Fruit fly (Drosophila melanogaster): ENCODE measurements around the gene Gs2.

Gene Gs2

dm6 chrX:11425956-11426598 is 3.4 kb downstream of the Gs2 start:
- TF ChIP-seq usp (GFP tag; optimal IDR thresholded peaks at IDR 0.05) (no peak), Dll (optimal IDR thresholded peaks at IDR 0.05) (no peak), pan (optimal IDR thresholded peaks at IDR 0.05) (no peak), CG8478 (optimal IDR thresholded peaks at IDR 0.05) (no peak), EcR (GFP tag; optimal IDR thresholded peaks at IDR 0.05) (no peak), psq (optimal IDR thresholded peaks at IDR 0.05) (no peak)

- TF ChIP-seq psq (optimal IDR thresholded peaks at IDR 0.05) (no peak), Dll (optimal IDR thresholded peaks at IDR 0.05) (no peak), usp (GFP tag; optimal IDR thresholded peaks at IDR 0.05) (no peak), EcR (GFP tag; optimal IDR thresholded peaks at IDR 0.05) (no peak), CG8478 (optimal IDR thresholded peaks at IDR 0.05) (no peak), pan (optimal IDR thresholded peaks at IDR 0.05) (no peak)
Observed at dm6 chrX:11427282-11427689, 4.7 kb downstream of the Gs2 start.

dm6 chrX:11430940-11431339 is 8.3 kb downstream of the Gs2 start:
- no peak for TF ChIP-seq psq (optimal IDR thresholded peaks at IDR 0.05)
- TF ChIP-seq usp (GFP tag; optimal IDR thresholded peaks at IDR 0.05): no peak
- TF ChIP-seq Dll (optimal IDR thresholded peaks at IDR 0.05): no peak
- no peak for TF ChIP-seq EcR (GFP tag; optimal IDR thresholded peaks at IDR 0.05)
- no peak for TF ChIP-seq CG8478 (optimal IDR thresholded peaks at IDR 0.05)
- TF ChIP-seq pan (optimal IDR thresholded peaks at IDR 0.05): no peak

dm6 chrX:11433930-11434329 is 11.3 kb downstream of the Gs2 start:
- TF ChIP-seq EcR (GFP tag; optimal IDR thresholded peaks at IDR 0.05) (peak in 1 of 2 experiments; percentile 29), pan (optimal IDR thresholded peaks at IDR 0.05) (no peak), CG8478 (optimal IDR thresholded peaks at IDR 0.05) (no peak), psq (optimal IDR thresholded peaks at IDR 0.05) (no peak), Dll (optimal IDR thresholded peaks at IDR 0.05) (no peak), usp (GFP tag; optimal IDR thresholded peaks at IDR 0.05) (no peak)

dm6 chrX:11439270-11439669 is 16.6 kb downstream of the Gs2 start:
- no peak for TF ChIP-seq psq (optimal IDR thresholded peaks at IDR 0.05)
- TF ChIP-seq usp (GFP tag; optimal IDR thresholded peaks at IDR 0.05): no peak
- TF ChIP-seq pan (optimal IDR thresholded peaks at IDR 0.05): no peak
- no peak for TF ChIP-seq CG8478 (optimal IDR thresholded peaks at IDR 0.05)
- TF ChIP-seq Dll (optimal IDR thresholded peaks at IDR 0.05): no peak
- no peak for TF ChIP-seq EcR (GFP tag; optimal IDR thresholded peaks at IDR 0.05)

- TF ChIP-seq psq (optimal IDR thresholded peaks at IDR 0.05): no peak
- no peak for TF ChIP-seq pan (optimal IDR thresholded peaks at IDR 0.05)
- TF ChIP-seq Dll (optimal IDR thresholded peaks at IDR 0.05): no peak
- no peak for TF ChIP-seq CG8478 (optimal IDR thresholded peaks at IDR 0.05)
- TF ChIP-seq EcR (GFP tag; optimal IDR thresholded peaks at IDR 0.05): no peak
- no peak for TF ChIP-seq usp (GFP tag; optimal IDR thresholded peaks at IDR 0.05)
Observed at dm6 chrX:11440944-11441343, 18.3 kb downstream of the Gs2 start.

dm6 chrX:11441829-11442634 is 19.4 kb downstream of the Gs2 start, which contains the start of gene Sk1:
Sk1 (plus strand) TSS chrX:11442539.
- TF ChIP-seq usp (GFP tag; optimal IDR thresholded peaks at IDR 0.05) (no peak), psq (optimal IDR thresholded peaks at IDR 0.05) (no peak), pan (optimal IDR thresholded peaks at IDR 0.05) (no peak), EcR (GFP tag; optimal IDR thresholded peaks at IDR 0.05) (no peak), CG8478 (optimal IDR thresholded peaks at IDR 0.05) (no peak), Dll (optimal IDR thresholded peaks at IDR 0.05) (no peak)

dm6 chrX:11446792-11447405 is 24.3 kb downstream of the Gs2 start:
- TF ChIP-seq Dll (optimal IDR thresholded peaks at IDR 0.05) (no peak), pan (optimal IDR thresholded peaks at IDR 0.05) (no peak), usp (GFP tag; optimal IDR thresholded peaks at IDR 0.05) (no peak), EcR (GFP tag; optimal IDR thresholded peaks at IDR 0.05) (no peak), CG8478 (optimal IDR thresholded peaks at IDR 0.05) (no peak)

- TF ChIP-seq EcR (GFP tag; optimal IDR thresholded peaks at IDR 0.05) (no peak), pan (optimal IDR thresholded peaks at IDR 0.05) (no peak), Dll (optimal IDR thresholded peaks at IDR 0.05) (no peak), CG8478 (optimal IDR thresholded peaks at IDR 0.05) (no peak), usp (GFP tag; optimal IDR thresholded peaks at IDR 0.05) (no peak), psq (optimal IDR thresholded peaks at IDR 0.05) (no peak)
Observed at dm6 chrX:11448637-11449036, 26.0 kb downstream of the Gs2 start.

dm6 chrX:11449476-11450119 is 27.0 kb downstream of the Gs2 start:
- TF ChIP-seq EcR (GFP tag; optimal IDR thresholded peaks at IDR 0.05) (no peak), Dll (optimal IDR thresholded peaks at IDR 0.05) (no peak), CG8478 (optimal IDR thresholded peaks at IDR 0.05) (no peak), psq (optimal IDR thresholded peaks at IDR 0.05) (no peak), usp (GFP tag; optimal IDR thresholded peaks at IDR 0.05) (no peak), pan (optimal IDR thresholded peaks at IDR 0.05) (no peak)

dm6 chrX:11450406-11450805 is 27.8 kb downstream of the Gs2 start:
- TF ChIP-seq CG8478 (optimal IDR thresholded peaks at IDR 0.05) (no peak), usp (GFP tag; optimal IDR thresholded peaks at IDR 0.05) (no peak), psq (optimal IDR thresholded peaks at IDR 0.05) (no peak), EcR (GFP tag; optimal IDR thresholded peaks at IDR 0.05) (no peak), pan (optimal IDR thresholded peaks at IDR 0.05) (no peak), Dll (optimal IDR thresholded peaks at IDR 0.05) (no peak)
